Fruit fly (Drosophila melanogaster): Measurements from ENCODE around the gene MED30.

The MED30 gene

dm6 chr3L:647529-647928 lies 6.4 kb downstream of the MED30 start:
- TF ChIP-seq CG8478 (optimal IDR thresholded peaks at IDR 0.05) = no peak

- TF ChIP-seq CG8478 (optimal IDR thresholded peaks at IDR 0.05) (no peak), CTCF (optimal IDR thresholded peaks at IDR 0.05) (no peak)
These were observed 8.4 kb downstream of the MED30 start for dm6 chr3L:645426-646036.

- TF ChIP-seq CTCF (optimal IDR thresholded peaks at IDR 0.05) (no peak), CG8478 (optimal IDR thresholded peaks at IDR 0.05) (no peak)
These were observed 9.7 kb downstream of the MED30 start for dm6 chr3L:644111-644718.

- TF ChIP-seq CTCF (optimal IDR thresholded peaks at IDR 0.05) = no peak
- no peak for TF ChIP-seq CG8478 (optimal IDR thresholded peaks at IDR 0.05)
These were observed 10.8 kb downstream of the MED30 start for dm6 chr3L:642865-643738.

dm6 chr3L:642146-642864 lies 11.6 kb downstream of the MED30 start:
- no peak for TF ChIP-seq CG8478 (optimal IDR thresholded peaks at IDR 0.05)
- no peak for TF ChIP-seq CTCF (optimal IDR thresholded peaks at IDR 0.05)

- TF ChIP-seq CG8478 (optimal IDR thresholded peaks at IDR 0.05) (no peak), CTCF (optimal IDR thresholded peaks at IDR 0.05) (no peak)
These were observed 12.5 kb downstream of the MED30 start for dm6 chr3L:641436-641835.

dm6 chr3L:640324-640974 lies 13.4 kb downstream of the MED30 start:
- no peak for TF ChIP-seq CG8478 (optimal IDR thresholded peaks at IDR 0.05)
- peak in 1 of 2 experiments; percentile 0 for TF ChIP-seq CTCF (optimal IDR thresholded peaks at IDR 0.05)

dm6 chr3L:639460-640103 lies 14.3 kb downstream of the MED30 start:
- TF ChIP-seq CTCF (optimal IDR thresholded peaks at IDR 0.05) (no peak), CG8478 (optimal IDR thresholded peaks at IDR 0.05) (no peak)

- TF ChIP-seq CG8478 (optimal IDR thresholded peaks at IDR 0.05) (no peak), CTCF (optimal IDR thresholded peaks at IDR 0.05) (no peak)
These were observed 15.0 kb downstream of the MED30 start for dm6 chr3L:638757-639353.

- no peak for TF ChIP-seq CG8478 (optimal IDR thresholded peaks at IDR 0.05)
- TF ChIP-seq CTCF (optimal IDR thresholded peaks at IDR 0.05) = no peak
These were observed 15.9 kb downstream of the MED30 start for dm6 chr3L:638031-638414.

- TF ChIP-seq CTCF (optimal IDR thresholded peaks at IDR 0.05) (no peak), CG8478 (optimal IDR thresholded peaks at IDR 0.05) (no peak)
These were observed 16.4 kb downstream of the MED30 start for dm6 chr3L:637329-638030.

- no peak for TF ChIP-seq CTCF (optimal IDR thresholded peaks at IDR 0.05)
- TF ChIP-seq CG8478 (optimal IDR thresholded peaks at IDR 0.05) = no peak
These were observed 17.5 kb downstream of the MED30 start for dm6 chr3L:636434-636833.

- no peak for TF ChIP-seq CG8478 (optimal IDR thresholded peaks at IDR 0.05)
- no peak for TF ChIP-seq CTCF (optimal IDR thresholded peaks at IDR 0.05)
These were observed 18.4 kb downstream of the MED30 start for dm6 chr3L:635529-635928.

dm6 chr3L:635016-635363 lies 18.9 kb downstream of the MED30 start:
- TF ChIP-seq CTCF (optimal IDR thresholded peaks at IDR 0.05) (no peak), CG8478 (optimal IDR thresholded peaks at IDR 0.05) (no peak)
